Fruit fly (Drosophila melanogaster): ENCODE measurements around the gene CG31141.

DNA sequence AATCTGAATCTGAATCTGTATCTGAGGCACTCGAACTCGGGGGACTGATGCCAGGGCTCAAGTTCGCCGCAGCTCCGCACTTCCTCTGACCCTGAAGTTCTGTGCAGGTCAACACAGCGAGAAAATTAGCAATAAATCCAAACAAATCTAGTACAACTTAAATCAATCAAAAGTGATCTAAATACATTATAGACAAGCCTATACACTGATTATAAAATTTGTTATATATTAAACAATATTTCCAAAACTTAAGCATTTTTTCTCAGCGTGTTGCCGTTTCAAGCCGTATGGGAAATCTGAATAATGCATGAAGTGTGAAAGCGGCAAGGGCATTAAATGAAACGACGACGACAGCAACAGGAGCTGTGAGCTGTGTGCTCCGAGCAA lies 8.1 kb upstream of the CG31141 start:
- no peak for TF ChIP-seq Myc (optimal IDR thresholded peaks at IDR 0.05)
- no peak for TF ChIP-seq psq (optimal IDR thresholded peaks at IDR 0.05)
- TF ChIP-seq h (optimal IDR thresholded peaks at IDR 0.05): no peak
- TF ChIP-seq insv (optimal IDR thresholded peaks at IDR 0.05): no peak
